Worm (Caenorhabditis elegans): ENCODE data around the gene C04H4.1.

DNA sequence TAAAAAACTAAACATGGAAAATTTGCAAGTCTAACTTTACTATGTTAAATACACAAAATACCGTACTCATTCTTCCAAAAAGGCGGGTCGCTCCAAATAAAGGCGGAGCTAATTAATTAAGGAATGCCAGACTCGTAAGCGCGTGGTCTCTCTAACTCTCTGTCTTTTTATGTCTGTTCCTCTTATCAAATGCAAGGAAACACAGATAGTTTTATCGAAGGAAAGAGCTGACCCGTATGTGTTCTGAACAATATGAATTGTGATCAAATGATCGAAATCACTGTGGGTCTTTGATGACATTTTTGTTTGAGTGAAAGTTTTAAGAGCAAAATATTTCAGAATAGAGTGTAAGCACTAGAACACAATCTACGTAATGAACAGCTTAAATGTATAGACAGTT is 42.8 kb downstream of the C04H4.1 start:
- TF ChIP-seq pros-1 (tag; optimal IDR thresholded peaks at IDR 0.05) (no peak), ama-1 (optimal IDR thresholded peaks at IDR 0.05) (no peak), tbx-7 (tag; optimal IDR thresholded peaks at IDR 0.05) (no peak), sox-4 (tag; optimal IDR thresholded peaks at IDR 0.05) (no peak), ceh-19 (GFP tag; optimal IDR thresholded peaks at IDR 0.05) (no peak), hlh-13 (GFP tag; optimal IDR thresholded peaks at IDR 0.05) (no peak), nhr-232 (tag; optimal IDR thresholded peaks at IDR 0.05) (no peak), lin-11 (tag; optimal IDR thresholded peaks at IDR 0.05) (no peak), ceh-18 (tag; optimal IDR thresholded peaks at IDR 0.05) (no peak), fkh-10 (GFP tag; optimal IDR thresholded peaks at IDR 0.05) (no peak), hlh-15 (tag; optimal IDR thresholded peaks at IDR 0.05) (no peak), che-1 (tag; optimal IDR thresholded peaks at IDR 0.05) (no peak), ahr-1 (tag; optimal IDR thresholded peaks at IDR 0.05) (no peak), F13H6.1 (tag; optimal IDR thresholded peaks at IDR 0.05) (no peak)
